Worm (Caenorhabditis elegans) whole organism, L4/young adult: ENCODE results near the gene T02C5.1.

Source experiments
- W03F9.2 ChIP-seq: fragments of 150-350 bp; optimal IDR thresholded peaks from 2 replicates; lab custom pipeline; 2014; ENCODE audit warnings: missing biosample characterization, missing genetic modification characterization
- dao-5 ChIP-seq: sonication (generic microtip); optimal IDR thresholded peaks from 2 replicates; lab custom pipeline; 2016; ENCODE audit warnings: missing genotype, missing genetic modification characterization, moderate library complexity, missing compliant biosample characterization
- him-1 ChIP-seq: sonication (generic microtip); optimal IDR thresholded peaks from 2 replicates; lab custom pipeline; 2016; ENCODE audit warnings: missing genotype, missing genetic modification reagents, missing genetic modification characterization, missing compliant biosample characterization

Gene T02C5.1

DNA sequence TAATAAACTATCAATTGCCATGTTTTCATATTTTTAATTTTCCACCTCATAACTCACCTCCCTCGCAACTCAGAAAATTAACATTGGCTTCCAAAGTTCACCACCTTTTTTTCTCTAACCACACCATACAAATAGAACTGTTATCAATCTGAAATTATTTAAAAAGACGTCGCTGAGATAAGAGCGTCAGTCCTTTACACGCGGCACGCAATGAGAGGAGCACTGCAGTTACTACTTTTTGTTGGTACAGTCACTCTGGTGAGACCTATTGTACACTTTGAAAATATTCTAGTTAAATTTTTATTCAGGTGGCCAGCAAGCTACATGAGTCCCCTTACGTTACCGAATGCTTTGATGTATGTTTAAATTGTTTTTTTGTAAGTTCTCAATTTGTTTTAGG lies at the start of gene T02C5.1:
T02C5.1 (plus strand) TSS at position 199 of the 400 bp plus-strand sequence.
- TF ChIP-seq dao-5 (tag; lab: Kevin White, UChicago) (no peak), him-1 (tag; lab: Kevin White, UChicago) (no peak), W03F9.2 (tag; lab: Kevin White, UChicago) (no peak)

ce11 chrX:2654334-2654733 lies 40.4 kb upstream of the T02C5.1 start:
- TF ChIP-seq him-1 (tag; lab: Kevin White, UChicago) (no peak), dao-5 (tag; lab: Kevin White, UChicago) (no peak), W03F9.2 (tag; lab: Kevin White, UChicago) (no peak)

DNA sequence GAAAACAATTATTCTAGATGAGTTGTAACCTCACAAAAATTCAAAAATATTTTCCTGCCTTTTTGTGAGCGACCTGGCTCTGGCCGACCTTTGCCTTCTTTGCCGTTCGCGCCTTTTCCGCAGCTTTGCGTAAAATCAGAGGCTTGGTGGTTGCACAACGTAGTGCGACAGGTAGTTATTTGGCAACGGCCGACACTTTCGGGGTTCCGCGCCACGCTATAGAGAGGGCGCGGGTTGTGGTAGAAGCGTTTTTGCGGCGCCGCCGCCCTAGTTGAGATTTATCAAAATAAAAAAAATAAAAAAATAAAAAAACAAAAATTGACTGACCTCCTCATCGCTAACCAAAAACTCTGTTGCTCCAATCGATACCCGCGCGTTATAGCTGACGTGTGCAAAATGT lies 30.9 kb upstream of the T02C5.1 start:
- TF ChIP-seq W03F9.2 (tag; lab: Kevin White, UChicago) (no peak), him-1 (tag; lab: Kevin White, UChicago) (no peak), dao-5 (tag; lab: Kevin White, UChicago) (no peak)

ce11 chrX:2664273-2664672 lies 30.4 kb upstream of the T02C5.1 start, which contains the start of gene F54G2.1:
TSS of gene F54G2.1 (minus strand) at chrX:2664373.
- TF ChIP-seq W03F9.2 (tag; lab: Kevin White, UChicago) (no peak), dao-5 (tag; lab: Kevin White, UChicago) (no peak), him-1 (tag; lab: Kevin White, UChicago) (no peak)

DNA sequence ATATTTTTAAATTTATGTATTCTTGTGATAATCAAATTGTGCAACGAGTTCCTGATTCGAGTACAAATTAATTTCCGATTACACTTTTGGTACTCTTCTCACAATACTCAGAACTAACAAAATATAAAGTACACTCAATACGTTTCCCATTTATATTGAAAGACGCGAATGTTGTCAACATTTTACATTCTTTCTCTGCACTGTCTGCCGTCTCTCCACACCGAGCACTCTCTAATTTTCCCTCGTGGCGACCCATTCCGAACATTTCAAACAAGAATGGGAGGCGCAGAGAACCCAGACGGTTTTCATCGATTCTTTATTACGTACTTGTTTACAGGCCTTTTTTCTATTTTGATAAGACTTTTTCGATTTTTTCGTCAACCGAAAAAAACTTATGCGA lies 26.9 kb upstream of the T02C5.1 start, which contains the start of gene C09B7.2:
C09B7.2 (plus strand) TSS at position 349 of the 400 bp plus-strand sequence.
- no peak for TF ChIP-seq W03F9.2 (tag; lab: Kevin White, UChicago)
- TF ChIP-seq dao-5 (tag; lab: Kevin White, UChicago), result no peak
- TF ChIP-seq him-1 (tag; lab: Kevin White, UChicago), result no peak

DNA sequence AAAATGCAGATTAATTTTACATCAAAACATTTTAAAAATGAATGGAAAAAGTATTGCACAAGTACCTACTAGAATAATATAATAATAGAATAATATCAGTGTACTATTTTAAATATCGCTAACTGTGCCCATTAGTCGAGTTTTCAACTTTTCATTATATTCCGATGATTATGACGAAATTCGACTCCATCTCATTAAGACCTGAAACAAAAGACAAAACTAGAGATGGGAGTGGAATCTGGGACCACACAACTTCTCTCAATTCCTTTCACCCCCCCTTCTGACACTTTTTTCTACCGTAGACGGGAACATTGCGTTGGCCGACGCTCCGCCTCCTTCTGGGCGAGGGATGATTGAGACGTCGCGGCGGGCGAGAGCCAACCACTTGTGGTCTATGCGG lies 21.5 kb upstream of the T02C5.1 start, which contains the start of gene ser-7:
ser-7 (plus strand) TSS at position 301 of the 400 bp plus-strand sequence.
- no peak for TF ChIP-seq dao-5 (tag; lab: Kevin White, UChicago)
- TF ChIP-seq W03F9.2 (tag; lab: Kevin White, UChicago), result no peak
- no peak for TF ChIP-seq him-1 (tag; lab: Kevin White, UChicago)

ce11 chrX:2674514-2674913 lies 20.2 kb upstream of the T02C5.1 start:
- TF ChIP-seq dao-5 (tag; lab: Kevin White, UChicago) (no peak), him-1 (tag; lab: Kevin White, UChicago) (no peak), W03F9.2 (tag; lab: Kevin White, UChicago) (no peak)

DNA sequence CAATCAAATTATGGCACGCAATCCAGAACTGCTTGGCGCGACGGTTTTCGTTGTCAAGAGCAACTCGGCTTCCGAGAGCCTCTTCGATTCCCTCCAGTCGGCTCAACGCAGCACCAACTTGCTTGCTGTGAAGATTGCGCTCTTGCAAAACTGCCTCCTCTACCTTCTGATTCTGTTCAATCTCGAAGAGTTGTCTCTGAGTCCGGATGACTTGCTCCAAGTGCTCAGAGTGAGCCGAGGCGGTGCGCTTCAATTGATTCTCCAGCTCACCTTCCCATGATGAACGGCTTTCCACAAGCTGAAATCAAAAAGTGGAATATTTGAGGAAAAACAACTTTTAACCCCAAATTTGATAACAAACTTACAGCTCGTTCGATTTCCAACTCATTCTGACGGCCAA lies 10.3 kb upstream of the T02C5.1 start:
- no peak for TF ChIP-seq him-1 (tag; lab: Kevin White, UChicago)
- no peak for TF ChIP-seq dao-5 (tag; lab: Kevin White, UChicago)
- no peak for TF ChIP-seq W03F9.2 (tag; lab: Kevin White, UChicago)

ce11 chrX:2687174-2687573 lies 7.5 kb upstream of the T02C5.1 start, which contains the start of gene immt-1:
TSS of gene immt-1 (minus strand) at chrX:2687184.
- TF ChIP-seq dao-5 (tag; lab: Kevin White, UChicago) (no peak), him-1 (tag; lab: Kevin White, UChicago) (no peak), W03F9.2 (tag; lab: Kevin White, UChicago) (peak; percentile 71)

ce11 chrX:2688583-2689220 lies 6.0 kb upstream of the T02C5.1 start, which contains the start of gene T14G11.1:
TSS of gene T14G11.1 (plus strand) at chrX:2688990.
- TF ChIP-seq W03F9.2 (tag; lab: Kevin White, UChicago) (peak; percentile 35), dao-5 (tag; lab: Kevin White, UChicago) (no peak)

- TF ChIP-seq W03F9.2 (tag; lab: Kevin White, UChicago), result no peak
- TF ChIP-seq dao-5 (tag; lab: Kevin White, UChicago), result no peak
These were observed 1.7 kb upstream of the T02C5.1 start for ce11 chrX:2693026-2693425.

- TF ChIP-seq W03F9.2 (tag; lab: Kevin White, UChicago) (no peak), him-1 (tag; lab: Kevin White, UChicago) (no peak), dao-5 (tag; lab: Kevin White, UChicago) (no peak)
These were observed 569 bp downstream of the T02C5.1 start for ce11 chrX:2695292-2695691.

ce11 chrX:2696563-2696962 lies 1.8 kb downstream of the T02C5.1 start:
- TF ChIP-seq W03F9.2 (tag; lab: Kevin White, UChicago) (no peak), dao-5 (tag; lab: Kevin White, UChicago) (no peak), him-1 (tag; lab: Kevin White, UChicago) (no peak)

DNA sequence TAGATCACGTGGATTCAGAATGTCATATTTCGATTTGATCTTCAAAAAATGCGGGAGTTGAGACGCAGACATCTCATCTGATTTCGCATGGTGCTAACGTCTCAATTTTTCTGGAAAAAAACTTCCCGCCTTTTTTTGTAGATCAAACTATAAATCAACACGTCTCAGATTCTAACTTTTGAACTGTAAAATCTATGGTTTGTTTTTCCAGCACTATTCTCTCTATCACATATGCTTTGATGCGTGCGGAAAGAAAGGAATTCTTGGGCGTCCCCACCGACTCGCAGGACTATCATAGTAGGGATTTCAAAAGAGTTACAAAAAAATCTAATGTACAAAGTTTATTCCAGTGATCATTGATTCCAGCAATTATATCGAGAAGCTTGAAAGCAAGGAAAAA lies 2.9 kb downstream of the T02C5.1 start:
- no peak for TF ChIP-seq W03F9.2 (tag; lab: Kevin White, UChicago)
